Fruit fly (Drosophila melanogaster) whole organism, embryonic: Measurements from ENCODE around the gene CG14221.

Experiments
- BEAF-32 ChIP-seq: fragments of 200-800 bp; sonication (Bioruptor generic); optimal IDR thresholded peaks from 3 replicates; lab custom pipeline; 2017; ENCODE audit warnings: missing biosample characterization, missing genetic modification characterization, mild to moderate bottlenecking, moderate library complexity, missing genetic modification reagents
- Blimp-1 ChIP-seq: fragments of 200-800 bp; sonication (Bioruptor generic); optimal IDR thresholded peaks from 3 replicates; lab custom pipeline; 2018; ENCODE audit warnings: missing biosample characterization, missing genetic modification characterization, mild to moderate bottlenecking, moderate library complexity, missing genetic modification reagents
- Bteb2 ChIP-seq: fragments of 200-800 bp; sonication (Bioruptor generic); optimal IDR thresholded peaks from 2 replicates; lab custom pipeline; 2016; ENCODE audit warnings: missing biosample characterization, missing genetic modification characterization
- CG10654 ChIP-seq: fragments of 200-800 bp; sonication (Bioruptor generic); optimal IDR thresholded peaks from 2 replicates; lab custom pipeline; 2016; ENCODE audit warnings: missing biosample characterization, missing genetic modification characterization
- CG12236 ChIP-seq: fragments of 200-800 bp; sonication (Bioruptor generic); optimal IDR thresholded peaks from 2 replicates; lab custom pipeline; 2016; ENCODE audit warnings: missing biosample characterization, missing genetic modification characterization
- CG1233 ChIP-seq: fragments of 200-800 bp; sonication (Bioruptor generic); optimal IDR thresholded peaks from 4 replicates; lab custom pipeline; 2018; ENCODE audit warnings: missing biosample characterization, mild to moderate bottlenecking, missing genetic modification characterization
- CG15011 ChIP-seq: fragments of 200-800 bp; sonication (Bioruptor generic); optimal IDR thresholded peaks from 3 replicates; lab custom pipeline; 2018; ENCODE audit warnings: missing biosample characterization, mild to moderate bottlenecking, missing genetic modification characterization
- CG1529 ChIP-seq: fragments of 200-800 bp; sonication (Bioruptor generic); optimal IDR thresholded peaks from 3 replicates; lab custom pipeline; 2018; ENCODE audit warnings: missing biosample characterization, missing genetic modification characterization
- CG1603 ChIP-seq: fragments of 200-800 bp; sonication (Bioruptor generic); optimal IDR thresholded peaks from 2 replicates; lab custom pipeline; 2019; ENCODE audit warnings: missing biosample characterization, mild to moderate bottlenecking, missing genetic modification characterization, moderate library complexity
- CG17328 ChIP-seq: fragments of 200-800 bp; sonication (Bioruptor generic); IDR thresholded peaks from 2 replicates; pipeline ENCODE4 v1.3.6; 2022; ENCODE audit warnings: missing biosample characterization, missing genetic modification characterization
- CG2712 ChIP-seq: fragments of 200-800 bp; optimal IDR thresholded peaks from 3 replicates; lab custom pipeline; 2019; ENCODE audit warnings: missing biosample characterization, mild to moderate bottlenecking, missing genetic modification characterization, moderate library complexity
- CG32532 ChIP-seq: fragments of 200-800 bp; sonication (Bioruptor generic); IDR thresholded peaks from 2 replicates; pipeline ENCODE4 v1.3.6; 2022; ENCODE audit warnings: missing biosample characterization, missing genetic modification characterization
- CG3995 ChIP-seq: fragments of 200-800 bp; sonication (Bioruptor generic); optimal IDR thresholded peaks from 3 replicates; lab custom pipeline; 2016; ENCODE audit warnings: missing biosample characterization, missing genetic modification characterization
- CG43689 ChIP-seq: fragments of 200-800 bp; sonication (Bioruptor generic); IDR thresholded peaks from 2 replicates; pipeline ENCODE4 v1.3.6; 2022; ENCODE audit warnings: missing biosample characterization, missing genetic modification characterization
- CG7963 ChIP-seq: fragments of 200-800 bp; sonication (Bioruptor generic); IDR thresholded peaks from 3 replicates; pipeline ENCODE4 v1.3.6; 2022; ENCODE audit warnings: missing biosample characterization, missing genetic modification characterization; ENCODE audit not compliant: partially characterized antibody
- CG8388 ChIP-seq: fragments of 200-800 bp; sonication (Bioruptor generic); optimal IDR thresholded peaks from 2 replicates; lab custom pipeline; 2019; ENCODE audit warnings: missing biosample characterization, mild to moderate bottlenecking, missing genetic modification characterization, moderate library complexity
- CG8478 ChIP-seq: fragments of >200 bp; optimal IDR thresholded peaks from 2 replicates; lab custom pipeline; 2018
- Dref ChIP-seq: fragments of 200-800 bp; sonication (Bioruptor generic); IDR thresholded peaks from 2 replicates; pipeline ENCODE4 v1.3.6; 2022; ENCODE audit warnings: missing biosample characterization, missing genetic modification characterization
- ERR ChIP-seq: fragments of 200-800 bp; sonication (Bioruptor generic); optimal IDR thresholded peaks from 2 replicates; lab custom pipeline; 2016; ENCODE audit warnings: missing biosample characterization, missing genetic modification characterization
- Elba2 ChIP-seq: fragments of 200-800 bp; sonication (Bioruptor generic); optimal IDR thresholded peaks from 3 replicates; lab custom pipeline; 2016; ENCODE audit warnings: missing biosample characterization, missing genetic modification characterization
- Ets97D ChIP-seq: fragments of 200-800 bp; sonication (Bioruptor generic); optimal IDR thresholded peaks from 3 replicates; lab custom pipeline; 2016; ENCODE audit warnings: missing biosample characterization, missing genetic modification characterization
- Fer3 ChIP-seq: fragments of 200-800 bp; sonication (Bioruptor generic); optimal IDR thresholded peaks from 2 replicates; lab custom pipeline; 2018; ENCODE audit warnings: missing biosample characterization, mild to moderate bottlenecking, missing genetic modification characterization, moderate library complexity
- Hr78 ChIP-seq, 2 experiments: fragments of 200-800 bp in 1 of 2; fragments of >200 bp in 1 of 2; sonication (Bioruptor generic) in 1 of 2; optimal IDR thresholded peaks; 2 replicates each; lab custom pipeline; 2017 to 2019; ENCODE audit warnings: missing biosample characterization in 2 of 2, missing genetic modification characterization in 2 of 2, mild to moderate bottlenecking in 1 of 2, moderate library complexity in 1 of 2
- Lpt ChIP-seq: fragments of >200 bp; optimal IDR thresholded peaks from 2 replicates; lab custom pipeline; 2018; ENCODE audit warnings: missing biosample characterization, missing genetic modification characterization
- Med ChIP-seq: fragments of 200-800 bp; sonication (Bioruptor generic); peaks from one replicate; lab custom pipeline; 2016; ENCODE audit warnings: missing biosample characterization, missing genetic modification characterization, mild to moderate bottlenecking, inconsistent platforms, moderate library complexity
- NC2α ChIP-seq: fragments of 200-800 bp; sonication (Bioruptor generic); optimal IDR thresholded peaks from 2 replicates; lab custom pipeline; 2016; ENCODE audit warnings: missing biosample characterization, missing genetic modification characterization
- NFAT ChIP-seq: fragments of 200-800 bp; sonication (Bioruptor generic); IDR thresholded peaks from 2 replicates; pipeline ENCODE4 v1.3.6; 2022; ENCODE audit warnings: missing biosample characterization, missing genetic modification characterization
- PHDP ChIP-seq: fragments of 200-800 bp; sonication (Bioruptor generic); optimal IDR thresholded peaks from 3 replicates; lab custom pipeline; 2018; ENCODE audit warnings: missing biosample characterization, mild to moderate bottlenecking, missing genetic modification characterization, moderate library complexity
- Ssrp ChIP-seq: fragments of 200-800 bp; sonication (Bioruptor generic); optimal IDR thresholded peaks from 2 replicates; lab custom pipeline; 2018; ENCODE audit warnings: missing biosample characterization, mild to moderate bottlenecking, missing genetic modification characterization, moderate library complexity
- bigmax ChIP-seq: fragments of 200-800 bp; sonication (Bioruptor generic); optimal IDR thresholded peaks from 2 replicates; lab custom pipeline; 2018; ENCODE audit warnings: missing biosample characterization, mild to moderate bottlenecking, missing genetic modification characterization
- btn ChIP-seq: fragments of 200-800 bp; sonication (Bioruptor generic); optimal IDR thresholded peaks from 2 replicates; lab custom pipeline; 2016; ENCODE audit warnings: missing biosample characterization, missing genetic modification characterization
- cas ChIP-seq: fragments of 200-800 bp; sonication (Bioruptor generic); IDR thresholded peaks from 2 replicates; pipeline ENCODE4 v1.3.6; 2022; ENCODE audit warnings: missing biosample characterization, missing genetic modification characterization
- cato ChIP-seq: fragments of 200-800 bp; sonication (Bioruptor generic); optimal IDR thresholded peaks from 2 replicates; lab custom pipeline; 2016; ENCODE audit warnings: missing biosample characterization, missing genetic modification characterization, borderline replicate concordance
- chm ChIP-seq: fragments of 200-800 bp; sonication (Bioruptor generic); IDR thresholded peaks from 2 replicates; pipeline ENCODE4 v1.3.6; 2022; ENCODE audit warnings: missing biosample characterization, missing genetic modification characterization
- cwo ChIP-seq: fragments of 200-800 bp; sonication (Bioruptor generic); optimal IDR thresholded peaks from 3 replicates; lab custom pipeline; 2017; ENCODE audit warnings: missing biosample characterization, missing genetic modification characterization, mild to moderate bottlenecking, moderate library complexity, missing genetic modification reagents
- da ChIP-seq: fragments of 200-800 bp; sonication (Bioruptor generic); optimal IDR thresholded peaks from 2 replicates; lab custom pipeline; 2016; ENCODE audit warnings: missing biosample characterization, missing genetic modification characterization
- dimm ChIP-seq: fragments of 200-800 bp; sonication (Bioruptor generic); IDR thresholded peaks from 2 replicates; pipeline ENCODE4 v1.3.6; 2022; ENCODE audit warnings: missing biosample characterization, missing genetic modification characterization
- en ChIP-seq: fragments of 200-800 bp; sonication (Bioruptor generic); optimal IDR thresholded peaks from 2 replicates; lab custom pipeline; 2016; ENCODE audit warnings: missing biosample characterization, missing genetic modification characterization
- gem ChIP-seq: fragments of 200-800 bp; sonication (Bioruptor generic); optimal IDR thresholded peaks from 2 replicates; lab custom pipeline; 2019; ENCODE audit warnings: missing biosample characterization, mild to moderate bottlenecking, missing genetic modification characterization, moderate library complexity
- grau ChIP-seq: fragments of 200-800 bp; optimal IDR thresholded peaks from 3 replicates; lab custom pipeline; 2019; ENCODE audit warnings: missing biosample characterization, mild to moderate bottlenecking, missing genetic modification characterization, moderate library complexity
- ind ChIP-seq: fragments of 200-800 bp; sonication (Bioruptor generic); optimal IDR thresholded peaks from 3 replicates; lab custom pipeline; 2016; ENCODE audit warnings: missing biosample characterization, missing genetic modification characterization
- nerfin-1 ChIP-seq: fragments of 200-800 bp; sonication (Bioruptor generic); optimal IDR thresholded peaks from 3 replicates; lab custom pipeline; 2019; ENCODE audit warnings: missing biosample characterization, mild to moderate bottlenecking, missing genetic modification characterization, moderate library complexity
- nerfin-2 ChIP-seq: fragments of 200-800 bp; sonication (Bioruptor generic); IDR thresholded peaks from 2 replicates; pipeline ENCODE4 v1.3.6; 2022; ENCODE audit warnings: missing biosample characterization, missing genetic modification characterization; ENCODE audit not compliant: partially characterized antibody
- pum ChIP-seq: fragments of 200-800 bp; sonication (Bioruptor generic); optimal IDR thresholded peaks from 2 replicates; lab custom pipeline; 2016; ENCODE audit warnings: missing biosample characterization, missing genetic modification characterization
- sens ChIP-seq: fragments of 200-800 bp; sonication (Bioruptor generic); peaks from one replicate; lab custom pipeline; 2016; ENCODE audit warnings: missing biosample characterization, missing genetic modification characterization
- sens-2 ChIP-seq: fragments of 200-800 bp; sonication (Bioruptor generic); IDR thresholded peaks from 2 replicates; pipeline ENCODE4 v1.3.6; 2022; ENCODE audit warnings: missing biosample characterization, missing genetic modification characterization
- so ChIP-seq: fragments of 200-800 bp; sonication (Bioruptor generic); IDR thresholded peaks from 3 replicates; pipeline ENCODE4 v1.3.6; 2022; ENCODE audit warnings: missing biosample characterization, missing genetic modification characterization
- sob ChIP-seq: fragments of 200-800 bp; sonication (Bioruptor generic); IDR thresholded peaks from 2 replicates; pipeline ENCODE4 v1.3.6; 2022; ENCODE audit warnings: missing biosample characterization, missing genetic modification characterization
- sug ChIP-seq: fragments of 200-800 bp; optimal IDR thresholded peaks from 2 replicates; lab custom pipeline; 2019; ENCODE audit warnings: missing biosample characterization, mild to moderate bottlenecking, missing genetic modification characterization, moderate library complexity
- toy ChIP-seq: fragments of 200-800 bp; sonication (Bioruptor generic); IDR thresholded peaks from 2 replicates; pipeline ENCODE4 v1.3.6; 2022; ENCODE audit warnings: missing biosample characterization, missing genetic modification characterization
- z ChIP-seq: fragments of 200-800 bp; sonication (Bioruptor generic); IDR thresholded peaks from 3 replicates; pipeline ENCODE4 v1.3.6; 2022; ENCODE audit warnings: missing biosample characterization, missing genetic modification characterization

CG14221 gene

DNA sequence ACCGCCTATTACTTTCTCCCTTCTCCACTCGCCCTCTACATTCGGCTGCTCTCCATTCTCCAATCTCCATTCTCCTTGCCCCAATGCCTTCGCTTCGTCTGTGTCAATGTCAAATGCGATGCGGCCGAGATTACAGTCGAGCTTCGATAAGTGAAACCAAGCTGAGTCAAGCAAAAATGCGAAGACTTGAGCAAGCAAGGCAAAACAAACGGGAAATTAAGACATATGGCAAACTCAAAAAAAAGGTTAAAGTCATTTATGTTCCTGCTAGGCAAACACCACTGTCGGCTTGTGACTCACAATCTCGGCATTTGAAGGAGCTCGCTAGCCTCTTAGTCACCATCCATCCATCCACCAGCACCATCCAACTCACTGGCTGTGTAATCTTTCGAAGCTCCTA, 47.4 kb upstream of the CG14221 start (continued):
- TF ChIP-seq nerfin-1 (tag; lab: Kevin White, UChicago) (peak; percentile 87), ind (GFP tag; lab: Kevin White, UChicago) (peak; percentile 96), CG17328 (GFP tag; lab: Robert Waterston, UW) (peak; percentile 98), cato (GFP tag; lab: Kevin White, UChicago) (peak; percentile 82), CG10654 (GFP tag; lab: Kevin White, UChicago) (peak; percentile 88), Bteb2 (GFP tag; lab: Kevin White, UChicago) (peak; percentile 95), CG1233 (GFP tag; lab: Kevin White, UChicago) (peak; percentile 91), sens-2 (GFP tag; lab: Robert Waterston, UW) (peak; percentile 92), btn (GFP tag; lab: Kevin White, UChicago) (peak; percentile 89), CG2712 (tag; lab: Kevin White, UChicago) (peak; percentile 95), Dref (GFP tag; lab: Robert Waterston, UW) (peak; percentile 39), NC2α (peak; percentile 97), chm (GFP tag; lab: Robert Waterston, UW) (peak; percentile 98), grau (tag; lab: Kevin White, UChicago) (peak; percentile 100), cas (GFP tag; lab: Robert Waterston, UW) (peak; percentile 57), Ets97D (GFP tag; lab: Kevin White, UChicago) (peak; percentile 89), Fer3 (peak; percentile 93), NFAT (GFP tag; lab: Robert Waterston, UW) (peak; percentile 93), so (GFP tag; lab: Robert Waterston, UW) (peak; percentile 94), CG8478 (lab: Kevin White, UChicago) (no peak), Lpt (no peak), en (peak; percentile 96), gem (peak; percentile 97), sens (GFP tag; lab: Kevin White, UChicago) (peak; percentile 100), CG32532 (GFP tag; lab: Robert Waterston, UW) (peak; percentile 93), toy (GFP tag; lab: Robert Waterston, UW) (peak; percentile 72; the same call in 1 of the 2 replicates), CG1603 (tag; lab: Kevin White, UChicago) (peak; percentile 97), bigmax (peak; percentile 36), dimm (GFP tag; lab: Robert Waterston, UW) (peak; percentile 93), CG7963 (GFP tag; lab: Robert Waterston, UW) (no peak)

DNA sequence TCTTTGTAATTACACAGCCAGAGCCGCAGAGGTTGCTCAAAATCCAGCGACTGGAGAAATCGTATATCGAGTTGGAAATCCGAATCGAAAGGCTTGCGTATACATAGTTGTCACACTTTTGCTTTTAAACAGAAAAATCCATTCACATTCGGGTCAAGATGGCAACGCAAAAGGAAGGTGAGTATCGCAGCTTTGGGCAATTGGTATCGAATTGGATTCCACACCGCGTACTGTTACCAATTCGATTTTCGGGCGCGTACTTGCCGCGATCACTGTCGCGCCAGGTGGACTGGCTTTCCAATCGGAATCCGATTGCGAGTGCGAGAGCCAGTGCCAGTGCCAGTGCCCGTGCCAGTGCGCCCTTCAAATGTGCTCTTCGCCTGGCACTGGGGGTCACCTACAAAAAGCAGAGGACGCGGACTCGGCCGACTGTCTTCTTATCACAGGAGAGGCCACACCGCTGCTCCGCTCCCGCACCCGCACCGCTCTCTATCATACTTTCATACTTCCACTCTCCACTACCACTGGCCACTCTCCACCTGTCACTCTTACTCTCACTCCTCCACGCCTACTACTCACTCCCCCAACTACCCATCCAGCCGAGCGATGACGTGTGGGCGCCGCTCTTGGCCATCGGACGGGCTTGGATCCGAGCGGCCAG, 46.5 kb upstream of the CG14221 start:
- TF ChIP-seq CG12236 (no peak), CG1603 (tag; lab: Kevin White, UChicago) (peak; percentile 81), CG3995 (GFP tag; lab: Kevin White, UChicago) (peak; percentile 68), pum (no peak), sob (GFP tag; lab: Robert Waterston, UW) (no peak), Ssrp (no peak), sug (tag; lab: Kevin White, UChicago) (peak; percentile 32), Elba2 (peak; percentile 92), da (no peak), CG1529 (GFP tag; lab: Kevin White, UChicago) (no peak), ERR (GFP tag; lab: Kevin White, UChicago) (peak; percentile 83), z (GFP tag; lab: Robert Waterston, UW) (0 out of 3 replicates have a peak, but pooled peaks have one; percentile 50), CG43689 (GFP tag; lab: Robert Waterston, UW) (no peak), CG15011 (no peak), CG8388 (GFP tag; lab: Kevin White, UChicago) (peak; percentile 80), PHDP (no peak), BEAF-32 (GFP tag; lab: Kevin White, UChicago) (peak; percentile 7), Hr78 (GFP tag; optimal IDR thresholded peaks at IDR 0.05; lab: Kevin White, UChicago) (peak in 1 of 2 experiments; percentile 67), nerfin-2 (no peak), Med (GFP tag; lab: Kevin White, UChicago) (peak; percentile 67), Blimp-1 (GFP tag; lab: Kevin White, UChicago) (peak; percentile 68), cwo (GFP tag; lab: Kevin White, UChicago) (peak; percentile 50)
